Fruit fly (Drosophila melanogaster) whole organism, embryonic: ENCODE measurements around the gene JMJD4.
A peak's percentile ranks its signal among the peaks of the same experiment; 100 is the strongest.

ENCODE experiments used
- Ada2b ChIP-seq: fragments of 200-800 bp; sonication (Bioruptor generic); IDR thresholded peaks from 2 replicates; pipeline ENCODE4 v1.3.6; 2022; ENCODE audit warnings: missing biosample characterization, missing genetic modification characterization
- Awh ChIP-seq: fragments of 200-800 bp; sonication (Bioruptor generic); IDR thresholded peaks from 2 replicates; pipeline ENCODE4, ENCODE4 v1.3.6; 2022; ENCODE audit warnings: missing biosample characterization, missing genetic modification characterization
- B-H2 ChIP-seq: fragments of 200-800 bp; sonication (Bioruptor generic); optimal IDR thresholded peaks from 2 replicates; lab custom pipeline; 2018; ENCODE audit warnings: missing biosample characterization, mild to moderate bottlenecking, missing genetic modification characterization
- BEAF-32 ChIP-seq: fragments of 200-800 bp; sonication (Bioruptor generic); optimal IDR thresholded peaks from 3 replicates; lab custom pipeline; 2017; ENCODE audit warnings: missing biosample characterization, missing genetic modification characterization, mild to moderate bottlenecking, moderate library complexity, missing genetic modification reagents
- CG1024 ChIP-seq: fragments of 200-800 bp; sonication (Bioruptor generic); IDR thresholded peaks from 2 replicates; pipeline ENCODE4 v1.3.6; 2022; ENCODE audit warnings: missing biosample characterization, missing genetic modification characterization
- CG10274 ChIP-seq: fragments of 200-800 bp; sonication (Bioruptor generic); optimal IDR thresholded peaks from 3 replicates; lab custom pipeline; 2017; ENCODE audit warnings: missing biosample characterization, mild to moderate bottlenecking, missing genetic modification characterization
- CG11093 ChIP-seq: fragments of 200-800 bp; sonication (Bioruptor generic); IDR thresholded peaks from 3 replicates; pipeline ENCODE4 v1.3.6; 2022; ENCODE audit warnings: missing biosample characterization, missing genetic modification characterization
- CG12942 ChIP-seq: fragments of 200-800 bp; sonication (Bioruptor generic); optimal IDR thresholded peaks from 3 replicates; lab custom pipeline; 2016; ENCODE audit warnings: missing biosample characterization, missing genetic modification characterization
- CG14014 ChIP-seq: fragments of 200-800 bp; sonication (Bioruptor generic); IDR thresholded peaks from 2 replicates; pipeline ENCODE4 v1.3.6; 2022; ENCODE audit warnings: missing biosample characterization, missing genetic modification characterization
- CG14710 ChIP-seq: fragments of 200-800 bp; sonication (Bioruptor generic); optimal IDR thresholded peaks from 3 replicates; lab custom pipeline; 2019; ENCODE audit warnings: missing biosample characterization, mild to moderate bottlenecking, missing genetic modification characterization, moderate library complexity
- CG15269 ChIP-seq: fragments of 200-800 bp; sonication (Bioruptor generic); optimal IDR thresholded peaks from 2 replicates; lab custom pipeline; 2018; ENCODE audit warnings: missing biosample characterization, mild to moderate bottlenecking, missing genetic modification characterization, moderate library complexity
- CG1603 ChIP-seq: fragments of 200-800 bp; sonication (Bioruptor generic); optimal IDR thresholded peaks from 2 replicates; lab custom pipeline; 2019; ENCODE audit warnings: missing biosample characterization, mild to moderate bottlenecking, missing genetic modification characterization, moderate library complexity
- CG17385 ChIP-seq: fragments of 200-800 bp; sonication (Bioruptor generic); optimal IDR thresholded peaks from 3 replicates; lab custom pipeline; 2018; ENCODE audit warnings: missing biosample characterization, mild to moderate bottlenecking, missing genetic modification characterization
- CG30020 ChIP-seq: fragments of 200-800 bp; optimal IDR thresholded peaks from 2 replicates; lab custom pipeline; 2019; ENCODE audit warnings: missing biosample characterization, mild to moderate bottlenecking, missing genetic modification characterization, moderate library complexity
- CG32772 ChIP-seq: fragments of 200-800 bp; sonication (Bioruptor generic); IDR thresholded peaks from 2 replicates; pipeline ENCODE4 v1.3.6; 2022; ENCODE audit warnings: missing biosample characterization, missing genetic modification characterization
- CG3407 ChIP-seq: fragments of 200-800 bp; sonication (Bioruptor generic); optimal IDR thresholded peaks from 2 replicates; lab custom pipeline; 2018; ENCODE audit warnings: missing biosample characterization, mild to moderate bottlenecking, missing genetic modification characterization
- CG4328 ChIP-seq: fragments of 200-800 bp; sonication (Bioruptor generic); optimal IDR thresholded peaks from 3 replicates; lab custom pipeline; 2017; ENCODE audit warnings: missing biosample characterization, missing genetic modification reagents, missing genetic modification characterization
- CG5953 ChIP-seq: fragments of 200-800 bp; sonication (Bioruptor generic); IDR thresholded peaks from 2 replicates; pipeline ENCODE4 v1.3.6; 2022; ENCODE audit warnings: missing biosample characterization, missing genetic modification characterization
- CG7839 ChIP-seq: fragments of 200-800 bp; sonication (Bioruptor generic); optimal IDR thresholded peaks from 3 replicates; lab custom pipeline; 2018; ENCODE audit warnings: missing biosample characterization, mild to moderate bottlenecking, missing genetic modification characterization, moderate library complexity
- CG7987 ChIP-seq: fragments of 200-800 bp; sonication (Bioruptor generic); optimal IDR thresholded peaks from 2 replicates; lab custom pipeline; 2018; ENCODE audit warnings: missing biosample characterization, mild to moderate bottlenecking, missing genetic modification characterization, moderate library complexity
- CG8924 ChIP-seq: fragments of 200-800 bp; optimal IDR thresholded peaks from 3 replicates; lab custom pipeline; 2019; ENCODE audit warnings: missing biosample characterization, mild to moderate bottlenecking, missing genetic modification characterization, moderate library complexity
- CG9817 ChIP-seq: fragments of 200-800 bp; sonication (Bioruptor generic); optimal IDR thresholded peaks from 2 replicates; lab custom pipeline; 2018; ENCODE audit warnings: missing biosample characterization, mild to moderate bottlenecking, missing genetic modification characterization, moderate library complexity
- Doc3 ChIP-seq: fragments of 200-800 bp; sonication (Bioruptor generic); IDR thresholded peaks from 3 replicates; pipeline ENCODE4 v1.3.6; 2022; ENCODE audit warnings: missing biosample characterization, missing genetic modification characterization; ENCODE audit not compliant: partially characterized antibody
- E2f2 ChIP-seq: fragments of 200-800 bp; sonication (Bioruptor generic); IDR thresholded peaks from 2 replicates; pipeline ENCODE4 v1.3.6; 2022; ENCODE audit warnings: missing biosample characterization, missing genetic modification characterization
- HLH3B ChIP-seq: fragments of 200-800 bp; sonication (Bioruptor generic); IDR thresholded peaks from 2 replicates; pipeline ENCODE4 v1.3.6; 2022; ENCODE audit warnings: missing biosample characterization, missing genetic modification characterization
- Mad ChIP-seq: fragments of 200-800 bp; sonication (Bioruptor generic); optimal IDR thresholded peaks from 2 replicates; lab custom pipeline; 2016; ENCODE audit warnings: missing biosample characterization, missing genetic modification characterization
- Ptx1 ChIP-seq: fragments of 200-800 bp; sonication (Bioruptor generic); IDR thresholded peaks from 2 replicates; pipeline ENCODE4 v1.3.6; 2022; ENCODE audit warnings: missing biosample characterization, missing genetic modification characterization
- Rx ChIP-seq: fragments of 200-800 bp; sonication (Bioruptor generic); IDR thresholded peaks from 2 replicates; pipeline ENCODE4 v1.3.6; 2022; ENCODE audit warnings: missing biosample characterization, missing genetic modification characterization
- Scr ChIP-seq: fragments of 200-800 bp; sonication (Bioruptor generic); IDR thresholded peaks from 2 replicates; pipeline ENCODE4 v1.3.6; 2022; ENCODE audit warnings: missing biosample characterization, missing genetic modification characterization; ENCODE audit not compliant: partially characterized antibody
- Sin3A ChIP-seq: fragments of >200 bp; optimal IDR thresholded peaks from 2 replicates; lab custom pipeline; 2018
- Sox102F ChIP-seq: fragments of 200-800 bp; sonication (Bioruptor generic); optimal IDR thresholded peaks from 2 replicates; lab custom pipeline; 2018; ENCODE audit warnings: missing biosample characterization, mild to moderate bottlenecking, missing genetic modification characterization, moderate library complexity
- Stat92E ChIP-seq, 3 experiments: fragments of >200 bp in 2 of 3; fragments of 200-800 bp in 1 of 3; sonication (Bioruptor generic) in 1 of 3; optimal IDR thresholded peaks; 2 replicates each; lab custom pipeline; 2017 to 2019; ENCODE audit warnings: missing biosample characterization in 3 of 3, missing genetic modification characterization in 3 of 3, mild to moderate bottlenecking in 1 of 3, moderate library complexity in 1 of 3
- Vsx1 ChIP-seq: fragments of 200-800 bp; sonication (Bioruptor generic); optimal IDR thresholded peaks from 2 replicates; lab custom pipeline; 2017; ENCODE audit warnings: missing biosample characterization, mild to moderate bottlenecking, missing genetic modification characterization, missing genetic modification reagents
- br ChIP-seq: fragments of >200 bp; optimal IDR thresholded peaks from 2 replicates; lab custom pipeline; 2017
- chinmo ChIP-seq: fragments of 200-800 bp; sonication (Bioruptor generic); IDR thresholded peaks from 4 replicates; pipeline ENCODE4 v1.3.6; 2022; ENCODE audit warnings: missing biosample characterization, missing genetic modification characterization; ENCODE audit not compliant: partially characterized antibody
- chn ChIP-seq: fragments of 200-800 bp; sonication (Bioruptor generic); optimal IDR thresholded peaks from 2 replicates; lab custom pipeline; 2016; ENCODE audit warnings: missing biosample characterization, missing genetic modification characterization
- crol ChIP-seq: fragments of 200-800 bp; sonication (Bioruptor generic); IDR thresholded peaks from 2 replicates; pipeline ENCODE4 v1.3.6; 2022; ENCODE audit warnings: missing biosample characterization, missing genetic modification characterization
- da ChIP-seq: fragments of 200-800 bp; sonication (Bioruptor generic); optimal IDR thresholded peaks from 2 replicates; lab custom pipeline; 2016; ENCODE audit warnings: missing biosample characterization, missing genetic modification characterization
- exex ChIP-seq: fragments of 200-800 bp; sonication (Bioruptor generic); optimal IDR thresholded peaks from 4 replicates; lab custom pipeline; 2018; ENCODE audit warnings: missing biosample characterization, mild to moderate bottlenecking, missing genetic modification characterization, moderate library complexity
- ham ChIP-seq: fragments of 200-800 bp; sonication (Bioruptor generic); IDR thresholded peaks from 2 replicates; pipeline ENCODE4 v1.3.6; 2022; ENCODE audit warnings: missing biosample characterization, missing genetic modification characterization
- hth ChIP-seq: fragments of >200 bp; optimal IDR thresholded peaks from 2 replicates; lab custom pipeline; 2017; ENCODE audit warnings: inconsistent platforms
- nerfin-1 ChIP-seq: fragments of 200-800 bp; sonication (Bioruptor generic); optimal IDR thresholded peaks from 3 replicates; lab custom pipeline; 2019; ENCODE audit warnings: missing biosample characterization, mild to moderate bottlenecking, missing genetic modification characterization, moderate library complexity
- nom ChIP-seq: fragments of 200-800 bp; sonication (Bioruptor generic); optimal IDR thresholded peaks from 2 replicates; lab custom pipeline; 2017; ENCODE audit warnings: missing biosample characterization, missing genetic modification characterization, mild to moderate bottlenecking, moderate library complexity, missing genetic modification reagents
- otp ChIP-seq: fragments of 200-800 bp; sonication (Bioruptor generic); IDR thresholded peaks from 3 replicates; pipeline ENCODE4, ENCODE4 v1.3.6; 2022; ENCODE audit warnings: missing biosample characterization, missing genetic modification characterization
- schlank ChIP-seq: fragments of 200-800 bp; sonication (Bioruptor generic); optimal IDR thresholded peaks from 2 replicates; lab custom pipeline; 2018; ENCODE audit warnings: missing biosample characterization, mild to moderate bottlenecking, missing genetic modification characterization
- sob ChIP-seq: fragments of 200-800 bp; sonication (Bioruptor generic); IDR thresholded peaks from 2 replicates; pipeline ENCODE4 v1.3.6; 2022; ENCODE audit warnings: missing biosample characterization, missing genetic modification characterization
- z ChIP-seq: fragments of 200-800 bp; sonication (Bioruptor generic); IDR thresholded peaks from 3 replicates; pipeline ENCODE4 v1.3.6; 2022; ENCODE audit warnings: missing biosample characterization, missing genetic modification characterization
- zen2 ChIP-seq: fragments of 200-800 bp; sonication (Bioruptor generic); IDR thresholded peaks from 3 replicates; pipeline ENCODE4 v1.3.6; 2022; ENCODE audit warnings: missing biosample characterization, missing genetic modification characterization; ENCODE audit not compliant: partially characterized antibody

The JMJD4 gene

DNA sequence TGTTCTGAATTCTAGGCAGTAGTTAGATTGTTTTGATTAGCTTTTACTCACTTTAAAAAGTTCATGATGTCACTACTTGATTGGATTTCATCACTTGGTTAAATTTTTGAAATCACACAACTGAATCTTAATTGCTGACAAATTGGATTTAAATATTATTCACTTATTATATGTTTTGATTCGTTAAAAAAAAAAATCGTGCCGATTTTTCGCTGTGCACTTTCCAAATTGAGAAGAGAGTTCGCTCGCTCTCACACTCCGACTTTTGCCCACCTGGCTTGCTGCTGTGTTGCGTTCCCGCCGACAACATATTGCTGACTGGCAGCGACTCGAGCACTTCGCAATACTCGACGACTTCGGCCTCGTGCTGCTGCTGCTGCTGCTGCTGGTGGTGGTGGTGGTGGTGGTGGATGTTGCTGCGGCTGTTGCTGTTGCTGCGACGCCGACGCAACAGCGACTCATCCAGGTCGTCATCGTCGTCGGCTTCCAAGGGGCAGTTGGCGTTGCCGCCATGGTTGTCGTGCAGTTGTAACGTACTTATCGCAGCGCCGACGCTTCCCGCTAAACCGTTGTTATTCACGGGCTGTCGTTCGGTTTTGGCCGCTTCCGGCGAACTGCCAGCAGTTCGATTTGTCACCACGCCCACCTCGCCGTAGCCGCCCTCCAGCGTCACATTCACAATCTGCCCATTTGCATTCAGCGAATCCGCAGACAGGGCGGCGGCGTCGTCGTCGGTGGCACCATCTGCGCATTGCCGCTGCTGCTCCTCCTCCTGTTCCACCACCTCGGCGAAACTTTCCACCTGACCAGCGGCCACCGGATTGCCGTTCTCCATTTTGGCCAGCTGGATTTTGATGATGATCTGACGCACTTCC is 17.4 kb downstream of the JMJD4 start (continued):
- TF ChIP-seq CG7987 (peak; percentile 33), CG8924 (tag; lab: Kevin White, UChicago) (peak; percentile 72), CG32772 (GFP tag; lab: Robert Waterston, UW) (peak; percentile 60; the same call in 1 of the 2 replicates), Mad (no peak), z (GFP tag; lab: Robert Waterston, UW) (0 out of 3 replicates have a peak, but pooled peaks have one; percentile 43), Sin3A (no peak), Rx (GFP tag; lab: Robert Waterston, UW) (peak; percentile 43), chn (GFP tag; lab: Kevin White, UChicago) (peak; percentile 55), CG15269 (tag; lab: Kevin White, UChicago) (peak; percentile 60), CG14710 (peak; percentile 54), sob (no peak), CG14014 (GFP tag; lab: Robert Waterston, UW) (peak; percentile 18; the same call in 1 of the 2 replicates), da (no peak), Awh (peak; percentile 34; the same call in 1 of the 2 replicates), ham (GFP tag; lab: Robert Waterston, UW) (no peak), HLH3B (GFP tag; lab: Robert Waterston, UW) (peak; percentile 49), CG3407 (GFP tag; lab: Kevin White, UChicago) (peak; percentile 36), Ada2b (GFP tag; lab: Robert Waterston, UW) (no peak; the same call in 1 of the 2 replicates), CG1603 (tag; lab: Kevin White, UChicago) (peak; percentile 56), zen2 (GFP tag; lab: Robert Waterston, UW) (no peak), Doc3 (GFP tag; lab: Robert Waterston, UW) (no peak), hth (lab: Kevin White, UChicago) (no peak), CG9817 (peak; percentile 51), B-H2 (no peak), CG7839 (tag; lab: Kevin White, UChicago) (peak; percentile 71), CG5953 (GFP tag; lab: Robert Waterston, UW) (0 out of 2 replicates have a peak, but pooled peaks have one; percentile 12), nom (peak; percentile 71), CG11093 (GFP tag; lab: Robert Waterston, UW) (peak; percentile 23; the same call in 1 of the 3 replicates), schlank (tag; lab: Kevin White, UChicago) (peak; percentile 25), otp (GFP tag; lab: Robert Waterston, UW) (no peak; the same call in 2 of the 3 replicates), crol (GFP tag; lab: Robert Waterston, UW) (no peak), CG4328 (GFP tag; lab: Kevin White, UChicago) (no peak), Vsx1 (peak; percentile 29), exex (tag; lab: Kevin White, UChicago) (peak; percentile 4), Scr (GFP tag; lab: Robert Waterston, UW) (0 out of 2 replicates have a peak, but pooled peaks have one; percentile 30), chinmo (GFP tag; lab: Robert Waterston, UW) (peak; percentile 78; the same call in 2 of the 4 replicates), CG30020 (tag; lab: Kevin White, UChicago) (no peak), CG12942 (GFP tag; lab: Kevin White, UChicago) (peak; percentile 44), Sox102F (GFP tag; lab: Kevin White, UChicago) (peak; percentile 79), E2f2 (GFP tag; lab: Robert Waterston, UW) (peak; percentile 39; the same call in 1 of the 2 replicates), br (lab: Kevin White, UChicago) (no peak), Stat92E (GFP tag; optimal IDR thresholded peaks at IDR 0.05; lab: Kevin White, UChicago) (no peak), CG1024 (no peak), BEAF-32 (GFP tag; lab: Kevin White, UChicago) (no peak), CG17385 (peak; percentile 65), CG10274 (no peak), Ptx1 (peak; percentile 38; the same call in 1 of the 2 replicates), nerfin-1 (tag; lab: Kevin White, UChicago) (peak; percentile 47)
